Worm (Caenorhabditis elegans) whole organism, midembryonic: ENCODE data around the gene H04D03.2.
A peak's percentile ranks its signal among the peaks of the same experiment; 100 is the strongest.

ENCODE experiments used
- T22C8.4 ChIP-seq: fragments of 200-800 bp; sonication (Bioruptor generic); IDR thresholded peaks from 2 replicates; pipeline ENCODE4 v1.3.6; 2022; ENCODE audit warnings: missing genetic modification characterization, missing compliant biosample characterization
- flt-1 ChIP-seq: fragments of 200-800 bp; sonication (Bioruptor generic); IDR thresholded peaks from 2 replicates; pipeline ENCODE4 v1.3.6; 2022; ENCODE audit warnings: missing genetic modification characterization, missing compliant biosample characterization

DNA sequence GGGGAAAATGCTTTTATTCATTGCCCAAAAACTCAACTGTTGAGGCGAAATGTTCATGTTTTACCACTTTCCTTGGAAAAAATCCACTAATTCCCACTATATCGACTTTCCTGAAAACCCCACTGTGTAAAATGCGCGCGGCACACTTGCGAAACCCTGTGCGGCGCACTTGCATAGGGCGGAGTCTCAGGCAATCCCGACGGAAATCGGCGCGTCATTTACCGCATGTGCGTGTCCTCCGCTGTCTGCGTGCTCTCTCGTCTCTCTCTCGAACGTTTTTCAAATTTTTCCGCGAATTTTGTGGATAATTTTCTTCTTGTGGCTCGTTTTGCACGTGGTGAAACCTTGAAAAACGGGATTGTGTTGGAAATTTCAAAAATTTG is 18.9 kb upstream of the H04D03.2 start, which contains the start of gene atx-2:
- TF ChIP-seq flt-1 (GFP tag; lab: Robert Waterston, UW), result peak; percentile 99
- peak; percentile 98 for TF ChIP-seq T22C8.4 (GFP tag; lab: Robert Waterston, UW)
